Worm (Caenorhabditis elegans): ENCODE results near the gene fipr-12.

Gene fipr-12

ce11 chrV:9943039-9943438 lies at the start of gene fipr-12:
Gene fipr-12 (plus strand): TSS chrV:9943339.
- TF ChIP-seq unc-39 (tag; optimal IDR thresholded peaks at IDR 0.05) (no peak), nhr-10 (tag; optimal IDR thresholded peaks at IDR 0.05) (no peak), R02D3.7 (tag; optimal IDR thresholded peaks at IDR 0.05) (no peak), lin-39 (tag; optimal IDR thresholded peaks at IDR 0.05) (no peak), snpc-4 (tag; optimal IDR thresholded peaks at IDR 0.05) (no peak), nhr-25 (tag; optimal IDR thresholded peaks at IDR 0.05) (no peak), mab-5 (tag; optimal IDR thresholded peaks at IDR 0.05) (no peak), alr-1 (tag; optimal IDR thresholded peaks at IDR 0.05) (no peak), aly-2 (tag; optimal IDR thresholded peaks at IDR 0.05) (no peak), elt-3 (tag; optimal IDR thresholded peaks at IDR 0.05) (no peak), peb-1 (tag; optimal IDR thresholded peaks at IDR 0.05) (no peak), crh-2 (tag; optimal IDR thresholded peaks at IDR 0.05) (no peak), nhr-237 (tag; optimal IDR thresholded peaks at IDR 0.05) (no peak), ceh-16 (tag; optimal IDR thresholded peaks at IDR 0.05) (no peak)

- TF ChIP-seq unc-39 (tag; optimal IDR thresholded peaks at IDR 0.05): no peak
- no peak for TF ChIP-seq ztf-11 (tag; optimal IDR thresholded peaks at IDR 0.05)
- TF ChIP-seq peb-1 (tag; optimal IDR thresholded peaks at IDR 0.05): no peak
- no peak for TF ChIP-seq mab-5 (tag; optimal IDR thresholded peaks at IDR 0.05)
- TF ChIP-seq lin-11 (tag; optimal IDR thresholded peaks at IDR 0.05): no peak
- TF ChIP-seq sma-3 (GFP tag; optimal IDR thresholded peaks at IDR 0.05): no peak
- TF ChIP-seq nhr-77 (tag; optimal IDR thresholded peaks at IDR 0.05): no peak
- no peak for TF ChIP-seq sma-9 (GFP tag; optimal IDR thresholded peaks at IDR 0.05)
- TF ChIP-seq sma-9 (tag; optimal IDR thresholded peaks at IDR 0.05): no peak
- no peak for TF ChIP-seq mdl-1 (tag; optimal IDR thresholded peaks at IDR 0.05)
- no peak for TF ChIP-seq R02D3.7 (tag; optimal IDR thresholded peaks at IDR 0.05)
- no peak for TF ChIP-seq F13H6.1 (tag; optimal IDR thresholded peaks at IDR 0.05)
- no peak for TF ChIP-seq nhr-23 (tag; optimal IDR thresholded peaks at IDR 0.05)
- no peak for TF ChIP-seq nhr-10 (tag; optimal IDR thresholded peaks at IDR 0.05)
- no peak for TF ChIP-seq fos-1 (tag; optimal IDR thresholded peaks at IDR 0.05)
- no peak for TF ChIP-seq ZK546.5 (tag; optimal IDR thresholded peaks at IDR 0.05)
Observed at ce11 chrV:9899278-9899677, 43.9 kb upstream of the fipr-12 start, which contains the start of gene egl-47. Gene egl-47 (plus strand): TSS chrV:9899578.

ce11 chrV:9901119-9901518 lies 42.0 kb upstream of the fipr-12 start:
- no peak for TF ChIP-seq peb-1 (tag; optimal IDR thresholded peaks at IDR 0.05)
- TF ChIP-seq mab-5 (tag; optimal IDR thresholded peaks at IDR 0.05): no peak
- TF ChIP-seq nhr-10 (tag; optimal IDR thresholded peaks at IDR 0.05): no peak
- no peak for TF ChIP-seq ZK546.5 (tag; optimal IDR thresholded peaks at IDR 0.05)
- TF ChIP-seq sem-4 (tag; optimal IDR thresholded peaks at IDR 0.05): no peak
- no peak for TF ChIP-seq sma-9 (GFP tag; optimal IDR thresholded peaks at IDR 0.05)
- no peak for TF ChIP-seq sma-9 (tag; optimal IDR thresholded peaks at IDR 0.05)
- no peak for TF ChIP-seq ztf-4 (tag; optimal IDR thresholded peaks at IDR 0.05)
- TF ChIP-seq unc-39 (tag; optimal IDR thresholded peaks at IDR 0.05): no peak
- TF ChIP-seq egl-27 (tag; optimal IDR thresholded peaks at IDR 0.05): no peak
- TF ChIP-seq lin-11 (tag; optimal IDR thresholded peaks at IDR 0.05): no peak

- TF ChIP-seq F13H6.1 (tag; optimal IDR thresholded peaks at IDR 0.05) (no peak), skn-1 (tag; optimal IDR thresholded peaks at IDR 0.05) (no peak), sma-3 (GFP tag; optimal IDR thresholded peaks at IDR 0.05) (no peak), nhr-21 (tag; optimal IDR thresholded peaks at IDR 0.05) (no peak), R02D3.7 (tag; optimal IDR thresholded peaks at IDR 0.05) (no peak), nhr-237 (tag; optimal IDR thresholded peaks at IDR 0.05) (no peak), nhr-11 (tag; optimal IDR thresholded peaks at IDR 0.05) (no peak), C34F6.9 (tag; optimal IDR thresholded peaks at IDR 0.05) (no peak), ztf-11 (tag; optimal IDR thresholded peaks at IDR 0.05) (no peak), lin-11 (tag; optimal IDR thresholded peaks at IDR 0.05) (no peak), egl-27 (tag; optimal IDR thresholded peaks at IDR 0.05) (no peak), sem-4 (tag; optimal IDR thresholded peaks at IDR 0.05) (no peak), snpc-4 (tag; optimal IDR thresholded peaks at IDR 0.05) (no peak), unc-62 (GFP tag; optimal IDR thresholded peaks at IDR 0.05) (no peak), aly-2 (tag; optimal IDR thresholded peaks at IDR 0.05) (no peak)
Observed at ce11 chrV:9906115-9906514, 37.0 kb upstream of the fipr-12 start, which contains the start of gene fipr-11. Gene fipr-11 (minus strand): TSS chrV:9906215.

DNA sequence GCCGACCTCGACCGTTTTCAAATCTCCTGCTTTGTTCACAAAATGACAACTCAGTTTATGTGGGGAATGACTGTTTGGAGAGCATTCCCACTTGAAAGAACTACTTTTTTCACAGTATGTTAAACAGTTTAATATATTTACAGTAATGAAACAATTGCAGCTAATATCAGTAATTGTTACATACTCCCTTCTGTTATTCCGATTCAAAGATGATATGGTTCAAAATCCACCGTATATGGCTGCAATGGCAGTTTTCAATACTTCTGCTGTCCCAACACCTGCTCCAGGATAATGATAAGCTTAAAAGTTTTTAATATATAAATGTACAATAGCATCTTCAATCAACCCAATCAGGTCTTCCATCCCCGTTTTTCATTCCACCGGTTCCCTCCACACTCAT lies 35.9 kb upstream of the fipr-12 start:
- no peak for TF ChIP-seq nhr-129 (tag; optimal IDR thresholded peaks at IDR 0.05)
- no peak for TF ChIP-seq lsy-2 (tag; optimal IDR thresholded peaks at IDR 0.05)
- TF ChIP-seq mdl-1 (tag; optimal IDR thresholded peaks at IDR 0.05): no peak
- TF ChIP-seq nhr-11 (tag; optimal IDR thresholded peaks at IDR 0.05): no peak
- no peak for TF ChIP-seq lin-13 (GFP tag; optimal IDR thresholded peaks at IDR 0.05)
- TF ChIP-seq ama-1 (optimal IDR thresholded peaks at IDR 0.05): no peak
- TF ChIP-seq ztf-11 (tag; optimal IDR thresholded peaks at IDR 0.05): no peak
- TF ChIP-seq mbf-1 (tag; optimal IDR thresholded peaks at IDR 0.05): no peak
- no peak for TF ChIP-seq skn-1 (tag; optimal IDR thresholded peaks at IDR 0.05)
- no peak for TF ChIP-seq ZK546.5 (tag; optimal IDR thresholded peaks at IDR 0.05)
- no peak for TF ChIP-seq mab-5 (tag; optimal IDR thresholded peaks at IDR 0.05)
- no peak for TF ChIP-seq nhr-25 (tag; optimal IDR thresholded peaks at IDR 0.05)
- TF ChIP-seq dmd-4 (tag; optimal IDR thresholded peaks at IDR 0.05): no peak
- no peak for TF ChIP-seq ceh-16 (tag; optimal IDR thresholded peaks at IDR 0.05)
- TF ChIP-seq egl-27 (tag; optimal IDR thresholded peaks at IDR 0.05): no peak
- TF ChIP-seq ceh-82 (tag; optimal IDR thresholded peaks at IDR 0.05): no peak
- no peak for TF ChIP-seq sma-3 (GFP tag; optimal IDR thresholded peaks at IDR 0.05)
- no peak for TF ChIP-seq lin-39 (tag; optimal IDR thresholded peaks at IDR 0.05)

Data from whole organism, L2 larva.